Worm (Caenorhabditis elegans): ENCODE measurements around the gene F57H12.6.

The F57H12.6 gene

ce11 chrIV:7946899-7947499 is 29.1 kb downstream of the F57H12.6 start, which contains the start of gene F20D12.12:
Gene F20D12.12, plus strand, starts transcription at chrIV:7947440.
- peak; percentile 57 for TF ChIP-seq lsy-12 (tag; optimal IDR thresholded peaks at IDR 0.05)
- peak; percentile 52 for TF ChIP-seq elt-2 (tag; optimal IDR thresholded peaks at IDR 0.05)
- peak; percentile 56 for TF ChIP-seq hmg-11 (tag; optimal IDR thresholded peaks at IDR 0.05)
- peak; percentile 69 for TF ChIP-seq lin-15B (tag; optimal IDR thresholded peaks at IDR 0.05)
- TF ChIP-seq pha-4 (tag; optimal IDR thresholded peaks at IDR 0.05) = peak; percentile 66
- peak; percentile 7 for TF ChIP-seq nhr-43 (tag; optimal IDR thresholded peaks at IDR 0.05; ENCODE audit: poor library complexity, severe bottlenecking)
- TF ChIP-seq snpc-4 (tag; optimal IDR thresholded peaks at IDR 0.05) = peak; percentile 19
- peak; percentile 67 for TF ChIP-seq nhr-23 (tag; optimal IDR thresholded peaks at IDR 0.05)
- TF ChIP-seq nfya-1 (tag; optimal IDR thresholded peaks at IDR 0.05; ENCODE audit: insufficient read depth) = peak; percentile 85
- TF ChIP-seq lin-39 (tag; optimal IDR thresholded peaks at IDR 0.05) = peak; percentile 66

ce11 chrIV:7946457-7946856 is 29.7 kb downstream of the F57H12.6 start, which contains the start of gene czw-1:
Gene czw-1, minus strand, starts transcription at chrIV:7946825.
- TF ChIP-seq nfya-1 (tag; optimal IDR thresholded peaks at IDR 0.05; ENCODE audit: insufficient read depth) (no peak), nhr-43 (tag; optimal IDR thresholded peaks at IDR 0.05; ENCODE audit: poor library complexity, severe bottlenecking) (no peak), pqm-1 (tag; optimal IDR thresholded peaks at IDR 0.05) (no peak), pha-4 (tag; optimal IDR thresholded peaks at IDR 0.05) (no peak)

ce11 chrIV:7943272-7943671 is 32.8 kb downstream of the F57H12.6 start:
- TF ChIP-seq ZK546.5 (tag; optimal IDR thresholded peaks at IDR 0.05) (no peak), nhr-25 (tag; optimal IDR thresholded peaks at IDR 0.05) (peak; percentile 76), nhr-23 (tag; optimal IDR thresholded peaks at IDR 0.05) (peak; percentile 9), nfya-1 (tag; optimal IDR thresholded peaks at IDR 0.05; ENCODE audit: insufficient read depth) (peak; percentile 33), lin-39 (tag; optimal IDR thresholded peaks at IDR 0.05) (peak; percentile 19), ztf-4 (tag; optimal IDR thresholded peaks at IDR 0.05) (no peak)

ce11 chrIV:7940919-7941318 is 35.2 kb downstream of the F57H12.6 start, which contains the start of gene exc-9:
Gene exc-9, minus strand, starts transcription at chrIV:7941019.
- TF ChIP-seq fos-1 (tag; optimal IDR thresholded peaks at IDR 0.05) (no peak), nhr-11 (tag; optimal IDR thresholded peaks at IDR 0.05) (no peak), nhr-67 (tag; optimal IDR thresholded peaks at IDR 0.05) (no peak), tbx-2 (tag; optimal IDR thresholded peaks at IDR 0.05) (no peak), sea-2 (GFP tag; optimal IDR thresholded peaks at IDR 0.05) (no peak), nfya-1 (tag; optimal IDR thresholded peaks at IDR 0.05; ENCODE audit: insufficient read depth) (no peak), daf-12 (tag; optimal IDR thresholded peaks at IDR 0.05) (no peak), jun-1 (tag; optimal IDR thresholded peaks at IDR 0.05) (no peak), nhr-77 (tag; optimal IDR thresholded peaks at IDR 0.05) (no peak), skn-1 (tag; optimal IDR thresholded peaks at IDR 0.05) (no peak), R02D3.7 (tag; optimal IDR thresholded peaks at IDR 0.05) (no peak), fkh-10 (GFP tag; optimal IDR thresholded peaks at IDR 0.05) (no peak), egl-5 (tag; optimal IDR thresholded peaks at IDR 0.05) (no peak)

- TF ChIP-seq nhr-12 (tag; optimal IDR thresholded peaks at IDR 0.05) (no peak), hmg-11 (tag; optimal IDR thresholded peaks at IDR 0.05) (no peak), eor-1 (tag; optimal IDR thresholded peaks at IDR 0.05) (no peak), skn-1 (tag; optimal IDR thresholded peaks at IDR 0.05) (no peak), lin-39 (tag; optimal IDR thresholded peaks at IDR 0.05) (no peak), sea-2 (GFP tag; optimal IDR thresholded peaks at IDR 0.05) (no peak), pqm-1 (tag; optimal IDR thresholded peaks at IDR 0.05) (no peak), ztf-11 (tag; optimal IDR thresholded peaks at IDR 0.05) (no peak), lin-15B (tag; optimal IDR thresholded peaks at IDR 0.05) (no peak), nhr-25 (tag; optimal IDR thresholded peaks at IDR 0.05) (no peak), ZK546.5 (tag; optimal IDR thresholded peaks at IDR 0.05) (no peak), lsy-12 (tag; optimal IDR thresholded peaks at IDR 0.05) (no peak), mml-1 (tag; optimal IDR thresholded peaks at IDR 0.05) (no peak), nhr-28 (tag; optimal IDR thresholded peaks at IDR 0.05) (no peak), ama-1 (optimal IDR thresholded peaks at IDR 0.05) (no peak), elt-1 (tag; optimal IDR thresholded peaks at IDR 0.05) (no peak), ceh-82 (tag; optimal IDR thresholded peaks at IDR 0.05) (no peak), nhr-11 (tag; optimal IDR thresholded peaks at IDR 0.05) (no peak), tbx-2 (tag; optimal IDR thresholded peaks at IDR 0.05) (no peak), nhr-23 (tag; optimal IDR thresholded peaks at IDR 0.05) (no peak)
Measured at ce11 chrIV:7938834-7939233, 37.3 kb downstream of the F57H12.6 start, which contains the start of gene F20D12.7. Gene F20D12.7, minus strand, starts transcription at chrIV:7938934.

Data from whole organism, L3 larva.